Worm (Caenorhabditis elegans): Measurements from ENCODE around the gene cdh-5.

Gene cdh-5

ce11 chrIV:8650696-8651095 is 18.0 kb upstream of the cdh-5 start, which contains the start of gene C49C8.2 (continued):
- TF ChIP-seq skn-1 (tag; optimal IDR thresholded peaks at IDR 0.05) (peak; percentile 57), ceh-82 (tag; optimal IDR thresholded peaks at IDR 0.05) (no peak), mab-5 (tag; optimal IDR thresholded peaks at IDR 0.05) (no peak), blmp-1 (tag; optimal IDR thresholded peaks at IDR 0.05; ENCODE audit: insufficient read depth) (no peak), aly-2 (tag; optimal IDR thresholded peaks at IDR 0.05) (no peak), lsy-2 (tag; optimal IDR thresholded peaks at IDR 0.05) (no peak), nhr-237 (tag; optimal IDR thresholded peaks at IDR 0.05) (no peak), snpc-4 (tag; optimal IDR thresholded peaks at IDR 0.05) (no peak), fos-1 (tag; optimal IDR thresholded peaks at IDR 0.05) (peak; percentile 55), ztf-1 (GFP tag; conservative IDR thresholded peaks at IDR 0.05) (no peak), nhr-77 (tag; optimal IDR thresholded peaks at IDR 0.05) (no peak)

- TF ChIP-seq nhr-6 (tag; optimal IDR thresholded peaks at IDR 0.05) (no peak), R02D3.7 (tag; optimal IDR thresholded peaks at IDR 0.05) (no peak), nhr-21 (tag; optimal IDR thresholded peaks at IDR 0.05) (no peak), snpc-4 (tag; optimal IDR thresholded peaks at IDR 0.05) (no peak), sma-3 (GFP tag; optimal IDR thresholded peaks at IDR 0.05) (no peak), zag-1 (tag; optimal IDR thresholded peaks at IDR 0.05) (no peak), unc-39 (tag; optimal IDR thresholded peaks at IDR 0.05) (no peak), ceh-16 (tag; optimal IDR thresholded peaks at IDR 0.05) (no peak), mbf-1 (tag; optimal IDR thresholded peaks at IDR 0.05) (no peak), lin-11 (tag; optimal IDR thresholded peaks at IDR 0.05) (no peak), nhr-129 (tag; optimal IDR thresholded peaks at IDR 0.05) (no peak), ceh-82 (tag; optimal IDR thresholded peaks at IDR 0.05) (no peak), C34F6.9 (tag; optimal IDR thresholded peaks at IDR 0.05) (no peak), nhr-11 (tag; optimal IDR thresholded peaks at IDR 0.05) (no peak), skn-1 (tag; optimal IDR thresholded peaks at IDR 0.05) (no peak)
These were observed 16.9 kb upstream of the cdh-5 start, which contains the start of gene C49C8.8 for ce11 chrIV:8651835-8652234. C49C8.8 (plus strand) TSS chrIV:8652135.

ce11 chrIV:8653592-8653991 is 15.1 kb upstream of the cdh-5 start, which contains the start of gene C49C8.5:
C49C8.5 (minus strand) TSS chrIV:8653664.
- TF ChIP-seq blmp-1 (tag; optimal IDR thresholded peaks at IDR 0.05; ENCODE audit: insufficient read depth) (no peak), fos-1 (tag; optimal IDR thresholded peaks at IDR 0.05) (peak; percentile 42)

ce11 chrIV:8654115-8654628 is 14.6 kb upstream of the cdh-5 start, which contains the start of gene C49C8.1:
C49C8.1 (plus strand) TSS chrIV:8654578.
- no peak for TF ChIP-seq ztf-11 (tag; optimal IDR thresholded peaks at IDR 0.05)
- TF ChIP-seq Y55F3AM.14 (GFP tag; optimal IDR thresholded peaks at IDR 0.05) = no peak
- TF ChIP-seq nhr-12 (tag; optimal IDR thresholded peaks at IDR 0.05) = no peak
- TF ChIP-seq F13H6.1 (tag; optimal IDR thresholded peaks at IDR 0.05) = no peak
- TF ChIP-seq alr-1 (tag; optimal IDR thresholded peaks at IDR 0.05) = no peak
- no peak for TF ChIP-seq sma-3 (GFP tag; optimal IDR thresholded peaks at IDR 0.05)
- no peak for TF ChIP-seq dmd-4 (tag; optimal IDR thresholded peaks at IDR 0.05)
- TF ChIP-seq ZK546.5 (tag; optimal IDR thresholded peaks at IDR 0.05) = no peak
- no peak for TF ChIP-seq ztf-4 (tag; optimal IDR thresholded peaks at IDR 0.05)
- TF ChIP-seq ztf-1 (GFP tag; conservative IDR thresholded peaks at IDR 0.05) = no peak
- TF ChIP-seq unc-55 (GFP tag; optimal IDR thresholded peaks at IDR 0.05) = no peak
- TF ChIP-seq nhr-77 (tag; optimal IDR thresholded peaks at IDR 0.05) = no peak
- TF ChIP-seq nhr-25 (tag; optimal IDR thresholded peaks at IDR 0.05) = no peak

- TF ChIP-seq sma-9 (GFP tag; optimal IDR thresholded peaks at IDR 0.05) = no peak
- TF ChIP-seq sma-9 (tag; optimal IDR thresholded peaks at IDR 0.05) = no peak
- no peak for TF ChIP-seq elt-1 (tag; optimal IDR thresholded peaks at IDR 0.05)
- TF ChIP-seq sma-3 (GFP tag; optimal IDR thresholded peaks at IDR 0.05) = no peak
- no peak for TF ChIP-seq nhr-77 (tag; optimal IDR thresholded peaks at IDR 0.05)
- no peak for TF ChIP-seq aly-2 (tag; optimal IDR thresholded peaks at IDR 0.05)
- no peak for TF ChIP-seq nhr-21 (tag; optimal IDR thresholded peaks at IDR 0.05)
- no peak for TF ChIP-seq snpc-4 (tag; optimal IDR thresholded peaks at IDR 0.05)
- no peak for TF ChIP-seq F13H6.1 (tag; optimal IDR thresholded peaks at IDR 0.05)
- TF ChIP-seq ztf-4 (tag; optimal IDR thresholded peaks at IDR 0.05) = no peak
- TF ChIP-seq egl-27 (tag; optimal IDR thresholded peaks at IDR 0.05) = no peak
- TF ChIP-seq R02D3.7 (tag; optimal IDR thresholded peaks at IDR 0.05) = no peak
These were observed 10.6 kb upstream of the cdh-5 start, which contains the start of gene C49C8.6 for ce11 chrIV:8658122-8658521. C49C8.6 (minus strand) TSS chrIV:8658222.

Data from whole organism, L2 larva.